Worm (Caenorhabditis elegans): ENCODE data around the gene C03B1.1.

Gene C03B1.1

DNA sequence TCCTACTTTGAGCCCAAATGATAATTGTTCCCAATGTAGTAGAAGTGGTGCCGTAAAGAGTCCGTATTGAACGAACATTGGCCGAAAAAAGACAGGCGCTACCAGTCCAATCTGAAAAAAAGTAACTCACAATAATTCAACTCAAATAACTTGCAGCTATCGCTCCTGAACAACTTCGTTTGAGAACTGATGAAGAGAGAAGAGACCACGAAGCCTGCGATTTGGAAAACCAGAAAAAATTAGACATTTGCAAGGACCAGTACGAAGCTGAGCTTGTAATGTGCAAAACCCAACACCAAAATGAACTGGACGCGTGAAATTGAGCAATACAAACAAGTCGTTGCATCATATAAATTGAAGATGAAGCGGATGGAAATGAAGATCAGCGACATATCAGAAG is at the start of gene C03B1.1:
Gene C03B1.1, plus strand, starts transcription at position 301 of the 400 bp plus-strand sequence.
- no peak for TF ChIP-seq saeg-2 (GFP tag; IDR thresholded peaks at IDR 0.05)
- no peak for TF ChIP-seq lin-15B (tag; optimal IDR thresholded peaks at IDR 0.05)
- TF ChIP-seq aha-1 (tag): peak; percentile 86

DNA sequence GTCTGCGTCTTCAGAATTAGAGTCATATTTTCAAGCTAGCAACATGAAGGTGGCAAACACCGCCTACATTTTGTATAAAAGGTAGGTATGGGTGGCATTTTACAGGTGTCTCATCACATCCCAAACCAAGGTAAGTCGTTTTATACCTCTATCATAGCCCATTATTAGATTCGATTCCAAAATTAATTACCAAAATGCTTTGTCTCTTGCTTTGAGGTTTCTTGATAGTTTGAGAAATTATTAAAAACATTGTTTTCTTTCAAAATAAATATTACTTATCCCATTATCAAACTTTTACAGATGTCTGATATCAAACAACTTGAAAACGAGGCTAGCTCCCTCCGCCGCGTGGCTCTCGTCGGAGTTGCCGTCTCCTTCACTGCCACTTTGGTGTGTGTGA is 48.5 kb upstream of the C03B1.1 start, which contains the start of gene col-168:
Gene col-168, plus strand, starts transcription at position 301 of the 400 bp plus-strand sequence.
- TF ChIP-seq ceh-32 (tag; optimal IDR thresholded peaks at IDR 0.05; ENCODE audit: poor library complexity) (no peak), aha-1 (tag) (no peak), Y105C5A.15 (GFP tag; IDR thresholded peaks at IDR 0.05) (no peak), lim-7 (GFP tag; IDR thresholded peaks at IDR 0.05) (no peak), mxl-3 (GFP tag; optimal IDR thresholded peaks at IDR 0.05) (no peak), lin-39 (tag; optimal IDR thresholded peaks at IDR 0.05) (no peak), F26F4.8 (GFP tag; conservative IDR thresholded peaks at IDR 0.05) (no peak)

DNA sequence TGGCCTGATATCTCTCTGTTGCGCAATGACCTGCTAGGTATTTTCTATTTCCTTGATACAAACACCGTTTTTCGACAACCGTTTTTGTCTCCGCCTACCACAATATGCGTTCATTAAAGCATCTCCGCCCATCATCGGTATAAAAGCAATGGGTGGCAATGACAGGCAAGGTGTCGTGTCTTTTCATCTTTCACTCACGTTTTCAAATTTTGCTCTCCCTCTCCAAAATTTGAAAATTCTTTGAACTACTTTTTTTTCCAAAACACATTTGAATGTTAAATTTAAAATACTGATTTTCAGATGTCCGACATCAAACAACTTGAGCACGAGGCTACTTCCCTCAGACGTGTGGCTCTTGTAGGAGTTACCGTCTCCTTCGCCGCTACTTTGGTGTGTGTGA is 45.7 kb upstream of the C03B1.1 start, which contains the start of gene col-169:
Gene col-169, plus strand, starts transcription at position 301 of the 400 bp plus-strand sequence.
- TF ChIP-seq nhr-6 (tag; optimal IDR thresholded peaks at IDR 0.05): no peak
- peak; percentile 84 for TF ChIP-seq aha-1 (tag)
- no peak for TF ChIP-seq ceh-82 (tag; optimal IDR thresholded peaks at IDR 0.05)
- TF ChIP-seq zip-11 (GFP tag; IDR thresholded peaks at IDR 0.05): no peak
- no peak for TF ChIP-seq ztf-7 (tag; optimal IDR thresholded peaks at IDR 0.05)
- no peak for TF ChIP-seq madf-9 (GFP tag; conservative IDR thresholded peaks at IDR 0.05)
- TF ChIP-seq ceh-20 (GFP tag; IDR thresholded peaks at IDR 0.05): no peak
- TF ChIP-seq skn-1 (tag; optimal IDR thresholded peaks at IDR 0.05): no peak

DNA sequence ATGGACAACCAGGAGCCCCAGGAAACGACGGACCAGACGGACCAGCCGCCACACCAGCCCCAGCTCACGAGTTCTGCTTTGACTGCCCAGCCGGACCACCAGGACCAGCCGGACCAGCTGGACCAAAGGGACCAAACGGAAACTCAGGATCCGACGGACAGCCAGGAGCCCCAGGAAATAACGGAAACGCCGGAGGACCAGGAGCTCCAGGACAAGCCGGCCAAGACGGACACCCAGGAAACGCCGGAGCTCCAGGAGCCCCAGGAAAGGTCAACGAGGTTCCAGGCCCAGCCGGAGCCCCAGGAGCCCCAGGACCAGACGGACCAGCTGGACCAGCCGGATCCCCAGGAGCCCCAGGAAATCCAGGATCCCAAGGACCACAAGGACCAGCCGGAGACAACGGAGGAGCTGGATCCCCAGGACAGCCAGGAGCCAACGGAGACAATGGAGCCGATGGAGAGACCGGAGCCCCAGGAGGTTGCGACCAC is 45.0 kb upstream of the C03B1.1 start:
- peak; percentile 96 for TF ChIP-seq set-16 (GFP tag; IDR thresholded peaks at IDR 0.05)

DNA sequence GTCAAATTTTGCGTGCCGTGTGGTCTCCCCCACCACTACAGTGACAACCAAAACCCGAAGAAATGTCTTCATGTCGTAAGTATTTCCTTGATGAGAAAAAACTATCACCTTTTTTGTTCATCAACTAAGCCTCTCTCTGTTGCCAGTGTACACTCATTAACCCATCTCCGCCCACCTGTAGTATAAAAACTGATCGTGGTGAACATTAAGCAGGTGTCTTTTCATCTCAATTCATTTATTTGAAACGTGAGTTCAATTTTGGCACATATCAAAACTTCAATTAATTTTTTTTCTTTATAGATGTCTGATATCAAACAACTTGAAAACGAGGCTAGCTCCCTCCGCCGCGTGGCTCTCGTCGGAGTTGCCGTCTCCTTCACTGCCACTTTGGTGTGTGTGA is 43.1 kb upstream of the C03B1.1 start, which contains the start of gene col-170:
Gene col-170, plus strand, starts transcription at position 301 of the 400 bp plus-strand sequence.
- TF ChIP-seq lin-15B (tag; optimal IDR thresholded peaks at IDR 0.05) (no peak), nhr-28 (tag; optimal IDR thresholded peaks at IDR 0.05) (peak; percentile 45), aha-1 (tag) (peak; percentile 81)

DNA sequence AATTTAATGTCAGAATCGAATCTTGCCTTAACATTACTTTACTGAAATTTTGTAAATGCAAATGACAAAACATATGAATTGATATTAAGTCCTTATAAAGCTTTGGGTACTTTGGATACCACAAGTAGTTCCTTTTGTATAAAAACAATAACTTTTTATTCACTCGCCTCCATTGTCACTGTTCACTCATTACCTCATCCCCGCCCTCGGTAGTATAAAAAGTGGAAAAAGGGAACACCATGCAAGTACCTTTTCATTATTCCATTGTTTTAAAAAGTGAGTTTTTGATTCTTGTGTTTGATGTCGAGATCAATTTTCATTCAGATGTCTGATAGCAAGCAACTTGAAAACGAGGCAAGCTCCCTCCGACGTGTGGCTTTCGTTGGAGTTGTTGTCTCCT is 40.6 kb upstream of the C03B1.1 start, which contains the start of gene col-171:
Gene col-171, plus strand, starts transcription at position 301 of the 400 bp plus-strand sequence.
- TF ChIP-seq Y105C5A.15 (GFP tag; IDR thresholded peaks at IDR 0.05) (no peak), tra-1 (GFP tag; IDR thresholded peaks at IDR 0.05) (no peak), zag-1 (tag; optimal IDR thresholded peaks at IDR 0.05) (no peak), nhr-77 (tag; optimal IDR thresholded peaks at IDR 0.05) (no peak), ctbp-1 (GFP tag; IDR thresholded peaks at IDR 0.05) (no peak), hif-1 (tag; optimal IDR thresholded peaks at IDR 0.05) (no peak), jun-1 (tag; optimal IDR thresholded peaks at IDR 0.05) (no peak), fkh-10 (GFP tag; optimal IDR thresholded peaks at IDR 0.05) (no peak), mdl-1 (tag; optimal IDR thresholded peaks at IDR 0.05) (no peak), mxl-2 (GFP tag; conservative IDR thresholded peaks at IDR 0.05) (no peak), ceh-44 (GFP tag; IDR thresholded peaks at IDR 0.05) (no peak), set-16 (GFP tag; IDR thresholded peaks at IDR 0.05) (no peak)

DNA sequence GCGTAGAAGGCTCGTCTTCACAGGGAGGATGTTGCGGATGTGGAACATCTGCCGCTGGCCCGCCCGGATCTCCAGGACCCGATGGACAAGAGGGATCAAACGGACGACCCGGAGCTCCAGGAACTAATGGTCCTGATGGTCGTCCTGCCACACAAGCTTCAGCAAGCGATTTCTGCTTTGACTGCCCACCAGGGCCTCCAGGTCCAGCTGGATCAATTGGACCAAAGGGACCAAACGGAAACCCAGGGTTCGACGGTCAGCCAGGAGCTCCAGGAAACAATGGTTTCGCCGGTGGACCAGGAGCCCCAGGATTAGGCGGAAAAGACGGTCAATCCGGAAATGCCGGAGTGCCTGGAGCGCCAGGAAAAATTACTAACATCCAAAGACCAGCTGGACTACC is 39.9 kb upstream of the C03B1.1 start:
- TF ChIP-seq set-16 (GFP tag; IDR thresholded peaks at IDR 0.05): peak; percentile 85
- TF ChIP-seq daf-8 (GFP tag; IDR thresholded peaks at IDR 0.05): no peak

Measured in whole organism, L4 larva.